Worm (Caenorhabditis elegans): ENCODE results near the gene F26D2.13.

DNA sequence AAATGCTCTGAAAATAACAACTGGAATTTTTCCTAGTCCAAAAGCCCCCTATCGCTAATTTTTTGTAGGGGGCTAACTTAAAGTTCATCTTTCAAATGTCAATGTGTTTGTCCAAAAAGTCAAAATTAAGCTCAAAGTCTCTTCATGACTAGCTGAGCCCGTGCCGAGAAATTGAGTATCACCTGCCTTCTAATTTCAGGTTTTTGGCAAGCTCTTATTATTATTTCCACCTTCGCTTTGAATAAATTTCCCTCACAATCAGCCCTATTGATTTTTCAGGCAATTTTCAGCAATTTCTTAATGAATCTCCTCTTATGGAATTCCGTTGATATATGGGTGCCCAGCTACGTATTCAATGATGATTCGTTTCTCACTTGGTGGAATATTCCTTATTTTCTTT, 36.0 kb downstream of the F26D2.13 start, which contains the start of gene sre-36:
- no peak for TF ChIP-seq him-1 (tag; optimal IDR thresholded peaks at IDR 0.05)
- TF ChIP-seq dao-5 (tag; optimal IDR thresholded peaks at IDR 0.05): no peak
- no peak for TF ChIP-seq W03F9.2 (tag; optimal IDR thresholded peaks at IDR 0.05)

All from whole organism, L4/young adult.